Worm (Caenorhabditis elegans): ENCODE data around the gene lin-14.

- no peak for TF ChIP-seq mdl-1 (tag; optimal IDR thresholded peaks at IDR 0.05)
- TF ChIP-seq dmd-8 (GFP tag; IDR thresholded peaks at IDR 0.05) = no peak
- TF ChIP-seq hlh-11 (tag; optimal IDR thresholded peaks at IDR 0.05) = no peak
- TF ChIP-seq mdt-29 (GFP tag; IDR thresholded peaks at IDR 0.05) = no peak
Measured at ce11 chrX:11452316-11452715, 13.0 kb upstream of the lin-14 start.

All from whole organism, L4 larva.